Worm (Caenorhabditis elegans) whole organism, young adult: ENCODE data around the gene R03G8.6.

Experiments
- B0019.2 ChIP-seq: fragments of 200-800 bp; sonication (Bioruptor generic); conservative IDR thresholded peaks from 2 replicates; pipeline ENCODE4 v1.3.6; 2022; ENCODE audit warnings: missing genetic modification reagents, missing genetic modification characterization, missing compliant biosample characterization
- B0035.1 ChIP-seq: sonication (generic microtip); optimal IDR thresholded peaks from 2 replicates; lab custom pipeline; 2016; ENCODE audit warnings: missing genetic modification characterization, mild to moderate bottlenecking, missing compliant biosample characterization, missing genotype, missing genetic modification reagents
- B0336.3 ChIP-seq: fragments of 200-800 bp; sonication (Bioruptor generic); IDR thresholded peaks from 2 replicates; pipeline ENCODE4 v1.3.6; 2022; ENCODE audit warnings: missing genetic modification characterization, missing compliant biosample characterization
- C06A6.2 ChIP-seq: fragments of 200-800 bp; sonication (Bioruptor generic); conservative IDR thresholded peaks from 2 replicates; pipeline ENCODE4 v1.3.6; 2022; ENCODE audit warnings: missing genetic modification characterization, missing compliant biosample characterization
- F10E7.11 ChIP-seq: sonication (generic microtip); optimal IDR thresholded peaks from 2 replicates; lab custom pipeline; 2017; ENCODE audit warnings: mild to moderate bottlenecking, missing genetic modification characterization, moderate library complexity, missing compliant biosample characterization
- F23B12.7 ChIP-seq: sonication (generic microtip); optimal IDR thresholded peaks from 2 replicates; lab custom pipeline; 2017; ENCODE audit warnings: missing genetic modification characterization, mild to moderate bottlenecking, missing compliant biosample characterization, antibody characterized with exemption, moderate library complexity; ENCODE audit not compliant: insufficient read depth
- F39B2.1 ChIP-seq: fragments of 200-800 bp; sonication (Bioruptor generic); IDR thresholded peaks from 2 replicates; pipeline ENCODE4 v1.3.6; 2022; ENCODE audit warnings: missing genetic modification reagents, missing genetic modification characterization, missing compliant biosample characterization
- F55B11.4 ChIP-seq: sonication (generic microtip); optimal IDR thresholded peaks from 2 replicates; lab custom pipeline; 2016; ENCODE audit warnings: missing compliant biosample characterization, missing genetic modification characterization, borderline replicate concordance; ENCODE audit not compliant: insufficient read depth
- Y95B8A.8 ChIP-seq: fragments of 200-800 bp; sonication (Bioruptor generic); IDR thresholded peaks from 2 replicates; pipeline ENCODE4 v1.3.6; 2022; ENCODE audit warnings: missing genetic modification reagents, missing genetic modification characterization, missing compliant biosample characterization
- bed-2 ChIP-seq: fragments of 200-800 bp; sonication (Bioruptor generic); IDR thresholded peaks from 2 replicates; pipeline ENCODE4 v1.3.6; 2022; ENCODE audit warnings: missing genetic modification reagents, missing genetic modification characterization, missing compliant biosample characterization
- cebp-1 ChIP-seq, 2 experiments: fragments of 200-800 bp in 1 of 2; sonication (Bioruptor generic) in 1 of 2; sonication (generic microtip) in 1 of 2; IDR thresholded peaks in 1 of 2; optimal IDR thresholded peaks in 1 of 2; 2 replicates each; pipeline versions ENCODE4 v1.3.6 to Lab custom; 2017 to 2022; ENCODE audit warnings: missing compliant biosample characterization in 2 of 2, missing genetic modification characterization in 2 of 2, mild to moderate bottlenecking in 1 of 2, missing genetic modification reagents in 1 of 2, moderate library complexity in 1 of 2
- chd-7 ChIP-seq: sonication (generic microtip); optimal IDR thresholded peaks from 2 replicates; lab custom pipeline; 2016; ENCODE audit warnings: mild to moderate bottlenecking, missing genetic modification characterization, moderate library complexity, missing compliant biosample characterization
- die-1 ChIP-seq: sonication (generic microtip); optimal IDR thresholded peaks from 2 replicates; lab custom pipeline; 2016; ENCODE audit warnings: missing genotype, mild to moderate bottlenecking, missing genetic modification characterization, missing compliant biosample characterization
- dpl-1 ChIP-seq: fragments of 150-350 bp; optimal IDR thresholded peaks from 2 replicates; lab custom pipeline; 2014; ENCODE audit warnings: missing biosample characterization, missing genetic modification reagents, missing genetic modification characterization
- egrh-3 ChIP-seq: fragments of 200-800 bp; sonication (Bioruptor generic); IDR thresholded peaks from 2 replicates; pipeline ENCODE4 v1.3.6; 2022; ENCODE audit warnings: missing genetic modification reagents, missing genetic modification characterization, missing compliant biosample characterization
- him-1 ChIP-seq: sonication (generic microtip); optimal IDR thresholded peaks from 2 replicates; lab custom pipeline; 2016; ENCODE audit warnings: missing genotype, missing genetic modification reagents, missing genetic modification characterization, missing compliant biosample characterization
- hlh-12 ChIP-seq: sonication (generic microtip); optimal IDR thresholded peaks from 2 replicates; lab custom pipeline; 2016; ENCODE audit warnings: missing genetic modification characterization, missing compliant biosample characterization
- hmg-20 ChIP-seq: fragments of 200-800 bp; sonication (Bioruptor generic); IDR thresholded peaks from 2 replicates; pipeline ENCODE4 v1.3.6; 2022; ENCODE audit warnings: missing genetic modification reagents, missing genetic modification characterization, missing compliant biosample characterization
- hsf-1 ChIP-seq: fragments of 200-800 bp; sonication (Bioruptor generic); IDR thresholded peaks from 2 replicates; pipeline ENCODE4 v1.3.6; 2022; ENCODE audit warnings: missing genetic modification reagents, missing genetic modification characterization, missing compliant biosample characterization
- let-526 ChIP-seq: fragments of 200-800 bp; sonication (Bioruptor generic); IDR thresholded peaks from 2 replicates; pipeline ENCODE4 v1.3.6; 2022; ENCODE audit warnings: missing genetic modification reagents, missing genetic modification characterization, missing compliant biosample characterization
- lin-40 ChIP-seq: sonication (generic microtip); optimal IDR thresholded peaks from 2 replicates; lab custom pipeline; 2016; ENCODE audit warnings: missing genetic modification characterization, mild to moderate bottlenecking, missing compliant biosample characterization, missing genotype, missing genetic modification reagents
- lsl-1 ChIP-seq: fragments of 200-800 bp; sonication (Bioruptor generic); optimal IDR thresholded peaks from 2 replicates; lab custom pipeline; 2018; ENCODE audit warnings: mild to moderate bottlenecking, missing genetic modification characterization, moderate library complexity, missing compliant biosample characterization
- madf-3 ChIP-seq: fragments of 200-800 bp; sonication (Bioruptor generic); IDR thresholded peaks from 2 replicates; pipeline ENCODE4 v1.3.6; 2022; ENCODE audit warnings: missing genetic modification reagents, missing genetic modification characterization, missing compliant biosample characterization
- madf-6 ChIP-seq: fragments of 200-800 bp; sonication (Bioruptor generic); IDR thresholded peaks from 2 replicates; pipeline ENCODE4 v1.3.6; 2022; ENCODE audit warnings: missing genetic modification reagents, missing genetic modification characterization, missing compliant biosample characterization
- madf-8 ChIP-seq: fragments of 200-800 bp; sonication (Bioruptor generic); conservative IDR thresholded peaks from 2 replicates; pipeline ENCODE4 v1.3.6; 2022; ENCODE audit warnings: missing genetic modification reagents, missing genetic modification characterization, missing compliant biosample characterization
- mel-28 ChIP-seq: sonication (generic microtip); optimal IDR thresholded peaks from 2 replicates; lab custom pipeline; 2016; ENCODE audit warnings: borderline replicate concordance, mild to moderate bottlenecking, missing genetic modification characterization, missing compliant biosample characterization
- mxl-1 ChIP-seq: sonication (generic microtip); optimal IDR thresholded peaks from 2 replicates; lab custom pipeline; 2016; ENCODE audit warnings: missing genetic modification characterization, missing compliant biosample characterization
- nfya-2 ChIP-seq: fragments of 200-800 bp; sonication (Bioruptor generic); IDR thresholded peaks from 2 replicates; pipeline ENCODE4 v1.3.6; 2022; ENCODE audit warnings: missing genetic modification reagents, missing genetic modification characterization, missing compliant biosample characterization
- nhr-27 ChIP-seq: fragments of 200-800 bp; sonication (Bioruptor generic); optimal IDR thresholded peaks from 2 replicates; lab custom pipeline; 2018; ENCODE audit warnings: mild to moderate bottlenecking, missing genetic modification characterization, moderate library complexity, missing compliant biosample characterization
- rec-8 ChIP-seq, 2 experiments: sonication (generic microtip); optimal IDR thresholded peaks; 2 replicates each; lab custom pipeline; 2016; ENCODE audit warnings: mild to moderate bottlenecking in 2 of 2, missing genetic modification characterization in 2 of 2, missing genetic modification reagents in 2 of 2, missing genotype in 2 of 2, missing biosample characterization in 1 of 2, missing compliant biosample characterization in 1 of 2, moderate library complexity in 1 of 2
- repo-1 ChIP-seq: sonication (generic microtip); optimal IDR thresholded peaks from 2 replicates; lab custom pipeline; 2017; ENCODE audit warnings: mild to moderate bottlenecking, missing genetic modification characterization, missing compliant biosample characterization
- sea-2 ChIP-seq: fragments of 200-800 bp; sonication (Bioruptor generic); IDR thresholded peaks from 2 replicates; pipeline ENCODE4 v1.3.6; 2022; ENCODE audit warnings: missing genetic modification characterization, missing compliant biosample characterization
- snpc-4 ChIP-seq, 5 experiments: fragments of 150-350 bp in 1 of 5; sonication (generic microtip) in 4 of 5; optimal IDR thresholded peaks; 2 replicates each; lab custom pipeline; 2014 to 2018; ENCODE audit warnings: missing genetic modification characterization in 5 of 5, missing biosample characterization in 3 of 5, antibody characterized with exemption in 2 of 5, mild to moderate bottlenecking in 2 of 5, missing compliant biosample characterization in 2 of 5, missing genotype in 2 of 5, moderate library complexity in 2 of 5, missing genetic modification reagents in 1 of 5
- tbx-9 ChIP-seq: sonication (generic microtip); optimal IDR thresholded peaks from 2 replicates; lab custom pipeline; 2016; ENCODE audit warnings: borderline replicate concordance, missing genetic modification characterization, inconsistent platforms, missing compliant biosample characterization
- ztf-22 ChIP-seq: fragments of 200-800 bp; sonication (Bioruptor generic); optimal IDR thresholded peaks from 2 replicates; lab custom pipeline; 2018; ENCODE audit warnings: mild to moderate bottlenecking, missing genetic modification characterization, moderate library complexity, missing compliant biosample characterization
- ztf-3 ChIP-seq: fragments of 200-800 bp; sonication (Bioruptor generic); optimal IDR thresholded peaks from 2 replicates; lab custom pipeline; 2018; ENCODE audit warnings: mild to moderate bottlenecking, missing genetic modification characterization, missing compliant biosample characterization

R03G8.6 gene

DNA sequence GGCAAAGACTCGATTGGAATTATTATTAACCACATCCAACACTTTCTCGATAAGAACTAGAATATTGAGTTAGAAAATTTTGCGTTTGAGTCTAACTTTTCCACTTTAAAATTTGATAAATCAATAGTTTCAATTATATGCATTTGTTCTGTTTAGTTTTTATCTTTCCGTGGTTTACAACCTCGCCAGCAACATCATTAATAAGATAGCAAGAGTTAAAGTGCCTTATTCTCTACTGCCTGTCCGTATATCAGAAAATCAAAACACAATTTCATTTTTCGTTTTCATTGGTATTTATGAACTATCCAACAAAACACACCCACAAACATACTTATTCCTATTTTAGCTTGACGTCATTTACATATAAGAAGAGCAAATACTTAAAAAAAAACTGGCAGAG, 11.8 kb downstream of the R03G8.6 start:
- no peak for TF ChIP-seq F10E7.11
- no peak for TF ChIP-seq die-1 (tag; lab: Kevin White, UChicago)
- no peak for TF ChIP-seq nfya-2
- TF ChIP-seq C06A6.2: no peak
- TF ChIP-seq lsl-1: no peak
- TF ChIP-seq bed-2 (GFP tag; lab: Robert Waterston, UW): no peak

DNA sequence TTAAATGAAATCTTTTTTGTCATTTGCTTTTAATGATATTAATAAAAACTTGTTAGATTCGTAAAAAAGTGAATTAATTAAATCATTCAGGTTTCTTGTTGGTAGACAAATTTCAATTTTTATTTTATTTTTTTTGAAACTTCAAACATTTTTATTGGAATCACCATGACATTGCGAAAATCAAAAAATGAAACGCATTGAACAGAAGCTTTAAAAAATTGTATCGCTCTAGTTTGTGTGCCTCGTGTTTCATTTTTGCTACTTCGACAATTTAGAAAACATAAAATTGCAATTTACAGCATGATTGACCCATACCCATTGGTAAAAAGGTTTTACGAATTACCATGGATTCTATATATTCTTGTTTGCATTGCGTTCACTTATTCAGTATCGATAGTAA, 16.0 kb downstream of the R03G8.6 start, which contains the start of gene R03G8.1:
R03G8.1 (plus strand) TSS at position 301 of the 400 bp plus-strand sequence.
- TF ChIP-seq madf-3 (GFP tag; lab: Robert Waterston, UW) (no peak), sea-2 (no peak), dpl-1 (GFP tag; lab: Kevin White, UChicago) (no peak), snpc-4 (GFP tag; optimal IDR thresholded peaks at IDR 0.05; lab: Kevin White, UChicago) (no peak), snpc-4 (tag; optimal IDR thresholded peaks at IDR 0.05; lab: Kevin White, UChicago) (no peak), B0035.1 (tag; lab: Kevin White, UChicago) (no peak), mel-28 (tag; lab: Kevin White, UChicago) (no peak), madf-8 (GFP tag; lab: Robert Waterston, UW) (no peak), repo-1 (no peak), nhr-27 (tag; lab: Kevin White, UChicago) (no peak), egrh-3 (GFP tag; lab: Robert Waterston, UW) (no peak), F10E7.11 (no peak), B0019.2 (no peak), mxl-1 (tag; lab: Kevin White, UChicago) (no peak), cebp-1 (GFP tag; IDR thresholded peaks at IDR 0.05; lab: Robert Waterston, UW) (no peak), cebp-1 (tag; optimal IDR thresholded peaks at IDR 0.05; lab: Kevin White, UChicago) (no peak), him-1 (no peak), hsf-1 (GFP tag; lab: Robert Waterston, UW) (no peak), rec-8 (tag; optimal IDR thresholded peaks at IDR 0.05; lab: Kevin White, UChicago) (no peak), tbx-9 (tag; lab: Kevin White, UChicago) (no peak), madf-6 (GFP tag; lab: Robert Waterston, UW) (no peak)

DNA sequence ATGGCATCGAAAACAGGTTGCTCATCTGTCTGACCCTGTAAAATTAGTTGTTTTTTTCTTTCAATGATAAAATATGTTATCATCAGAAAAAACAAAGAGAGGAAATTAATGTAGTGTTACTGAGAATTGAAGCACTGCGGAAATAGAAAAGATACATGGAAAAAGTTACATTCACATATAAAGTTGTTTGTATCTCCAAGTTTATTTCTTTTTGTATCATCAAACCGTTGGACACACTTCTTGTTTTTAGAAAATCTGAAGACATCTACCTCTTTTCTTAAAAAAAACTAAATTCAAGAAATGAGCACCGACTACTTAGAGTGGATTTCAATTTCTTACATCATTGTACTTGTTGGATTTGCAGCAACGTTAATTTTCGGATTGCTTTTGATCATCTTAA, 18.0 kb downstream of the R03G8.6 start, which contains the start of gene str-10:
str-10 (plus strand) TSS at position 301 of the 400 bp plus-strand sequence.
- no peak for TF ChIP-seq let-526

ce11 chrX:13077872-13078271, 22.4 kb downstream of the R03G8.6 start, which contains the start of gene K03A11.4:
K03A11.4 (plus strand) TSS chrX:13078172.
- no peak for TF ChIP-seq chd-7 (tag; lab: Kevin White, UChicago)
- TF ChIP-seq ztf-3 (GFP tag; lab: Kevin White, UChicago): no peak
- no peak for TF ChIP-seq ztf-22 (GFP tag; lab: Kevin White, UChicago)
- TF ChIP-seq F55B11.4 (tag; lab: Kevin White, UChicago): no peak
- no peak for TF ChIP-seq lin-40 (tag; lab: Kevin White, UChicago)
- no peak for TF ChIP-seq F23B12.7 (tag; lab: Kevin White, UChicago)
- TF ChIP-seq hmg-20 (GFP tag; lab: Robert Waterston, UW): no peak
- TF ChIP-seq hlh-12: no peak
- TF ChIP-seq egrh-3 (GFP tag; lab: Robert Waterston, UW): no peak
- no peak for TF ChIP-seq B0336.3
- no peak for TF ChIP-seq Y95B8A.8 (GFP tag; lab: Robert Waterston, UW)
- no peak for TF ChIP-seq F39B2.1 (GFP tag; lab: Robert Waterston, UW)
- TF ChIP-seq, all 124 proteins: peak for 0
